Fruit fly (Drosophila melanogaster) whole organism, embryonic: ENCODE data around the gene fog.

Source experiments
- Bgb ChIP-seq: fragments of 200-800 bp; sonication (Bioruptor generic); IDR thresholded peaks from 2 replicates; pipeline ENCODE4 v1.3.6; 2022; ENCODE audit warnings: missing biosample characterization, missing genetic modification characterization; ENCODE audit not compliant: partially characterized antibody
- CG11247 ChIP-seq: fragments of 200-800 bp; sonication (Bioruptor generic); IDR thresholded peaks from 2 replicates; pipeline ENCODE4 v1.3.6; 2022; ENCODE audit warnings: missing biosample characterization, missing genetic modification characterization
- CG11456 ChIP-seq: fragments of 200-800 bp; sonication (Bioruptor generic); IDR thresholded peaks from 3 replicates; pipeline ENCODE4 v1.3.6; 2022; ENCODE audit warnings: missing biosample characterization, missing genetic modification characterization
- CG12299 ChIP-seq: fragments of 200-800 bp; sonication (Bioruptor generic); optimal IDR thresholded peaks from 2 replicates; lab custom pipeline; 2018; ENCODE audit warnings: missing biosample characterization, mild to moderate bottlenecking, missing genetic modification characterization
- CG14965 ChIP-seq: fragments of 200-800 bp; sonication (Bioruptor generic); optimal IDR thresholded peaks from 2 replicates; lab custom pipeline; 2016; ENCODE audit warnings: missing biosample characterization, missing genetic modification characterization, borderline replicate concordance
- CG17359 ChIP-seq: fragments of 200-800 bp; sonication (Bioruptor generic); optimal IDR thresholded peaks from 3 replicates; lab custom pipeline; 2018; ENCODE audit warnings: missing biosample characterization, mild to moderate bottlenecking, missing genetic modification characterization, moderate library complexity
- CG1792 ChIP-seq: fragments of 200-800 bp; sonication (Bioruptor generic); optimal IDR thresholded peaks from 2 replicates; lab custom pipeline; 2016; ENCODE audit warnings: missing biosample characterization, missing genetic modification characterization
- CG2129 ChIP-seq: fragments of 200-800 bp; sonication (Bioruptor generic); IDR thresholded peaks from 2 replicates; pipeline ENCODE4 v1.3.6; 2022; ENCODE audit warnings: missing biosample characterization, missing genetic modification characterization; ENCODE audit not compliant: partially characterized antibody
- CG2199 ChIP-seq: fragments of 200-800 bp; sonication (Bioruptor generic); IDR thresholded peaks from 3 replicates; pipeline ENCODE4 v1.3.6; 2022; ENCODE audit warnings: missing biosample characterization, missing genetic modification characterization
- CG32772 ChIP-seq: fragments of 200-800 bp; sonication (Bioruptor generic); IDR thresholded peaks from 2 replicates; pipeline ENCODE4 v1.3.6; 2022; ENCODE audit warnings: missing biosample characterization, missing genetic modification characterization
- CG4360 ChIP-seq: fragments of 200-800 bp; sonication (Bioruptor generic); IDR thresholded peaks from 2 replicates; pipeline ENCODE4 v1.3.6; 2022; ENCODE audit warnings: missing biosample characterization, missing genetic modification characterization
- CG5180 ChIP-seq: fragments of 200-800 bp; sonication (Bioruptor generic); optimal IDR thresholded peaks from 3 replicates; lab custom pipeline; 2017; ENCODE audit warnings: missing biosample characterization, missing genetic modification characterization, mild to moderate bottlenecking, moderate library complexity, missing genetic modification reagents
- CG6272 ChIP-seq: fragments of 200-800 bp; sonication (Bioruptor generic); IDR thresholded peaks from 2 replicates; pipeline ENCODE4 v1.3.6; 2022; ENCODE audit warnings: missing biosample characterization, missing genetic modification characterization
- CG6791 ChIP-seq: fragments of 200-800 bp; sonication (Bioruptor generic); IDR thresholded peaks from 3 replicates; pipeline ENCODE4 v1.3.6; 2022; ENCODE audit warnings: missing biosample characterization, missing genetic modification characterization; ENCODE audit not compliant: partially characterized antibody
- CG8290 ChIP-seq, 3 experiments: fragments of 200-800 bp; sonication (Bioruptor generic); optimal IDR thresholded peaks; 2 replicates each; lab custom pipeline; 2016 to 2019; ENCODE audit warnings: missing biosample characterization in 3 of 3, missing genetic modification characterization in 3 of 3, mild to moderate bottlenecking in 2 of 3, moderate library complexity in 1 of 3
- CG9727 ChIP-seq: fragments of 200-800 bp; sonication (Bioruptor generic); optimal IDR thresholded peaks from 3 replicates; lab custom pipeline; 2017; ENCODE audit warnings: missing biosample characterization, mild to moderate bottlenecking, missing genetic modification characterization
- CG9932 ChIP-seq: fragments of 200-800 bp; sonication (Bioruptor generic); IDR thresholded peaks from 2 replicates; pipeline ENCODE4 v1.3.6; 2022; ENCODE audit warnings: missing biosample characterization, missing genetic modification characterization
- CTCF ChIP-seq: fragments of 200-800 bp; sonication (Bioruptor generic); optimal IDR thresholded peaks from 2 replicates; lab custom pipeline; 2017; ENCODE audit warnings: missing biosample characterization, mild to moderate bottlenecking, missing genetic modification characterization, moderate library complexity
- Dip2 ChIP-seq: fragments of 200-800 bp; sonication (Bioruptor generic); IDR thresholded peaks from 2 replicates; pipeline ENCODE4 v1.3.6; 2022; ENCODE audit warnings: missing biosample characterization, missing genetic modification characterization
- HmgD ChIP-seq: fragments of 200-800 bp; sonication (Bioruptor generic); optimal IDR thresholded peaks from 3 replicates; lab custom pipeline; 2016; ENCODE audit warnings: missing biosample characterization, missing genetic modification characterization
- Hmx ChIP-seq: fragments of 200-800 bp; sonication (Bioruptor generic); optimal IDR thresholded peaks from 2 replicates; lab custom pipeline; 2016; ENCODE audit warnings: missing biosample characterization, missing genetic modification characterization
- Hr78 ChIP-seq, 2 experiments: fragments of 200-800 bp in 1 of 2; fragments of >200 bp in 1 of 2; sonication (Bioruptor generic) in 1 of 2; optimal IDR thresholded peaks; 2 replicates each; lab custom pipeline; 2017 to 2019; ENCODE audit warnings: missing biosample characterization in 2 of 2, missing genetic modification characterization in 2 of 2, mild to moderate bottlenecking in 1 of 2, moderate library complexity in 1 of 2
- Med ChIP-seq: fragments of 200-800 bp; sonication (Bioruptor generic); peaks from one replicate; lab custom pipeline; 2016; ENCODE audit warnings: missing biosample characterization, missing genetic modification characterization, mild to moderate bottlenecking, inconsistent platforms, moderate library complexity
- NC2α ChIP-seq: fragments of 200-800 bp; sonication (Bioruptor generic); optimal IDR thresholded peaks from 2 replicates; lab custom pipeline; 2016; ENCODE audit warnings: missing biosample characterization, missing genetic modification characterization
- NFAT ChIP-seq: fragments of 200-800 bp; sonication (Bioruptor generic); IDR thresholded peaks from 2 replicates; pipeline ENCODE4 v1.3.6; 2022; ENCODE audit warnings: missing biosample characterization, missing genetic modification characterization
- Pdp1 ChIP-seq, 2 experiments: fragments of 200-800 bp; sonication (Bioruptor generic); optimal IDR thresholded peaks; 3 replicates each; lab custom pipeline; 2016; ENCODE audit warnings: missing biosample characterization in 2 of 2, missing genetic modification characterization in 2 of 2, mild to moderate bottlenecking in 1 of 2, moderate library complexity in 1 of 2
- TFAM ChIP-seq: fragments of 200-800 bp; sonication (Bioruptor generic); optimal IDR thresholded peaks from 2 replicates; lab custom pipeline; 2017; ENCODE audit warnings: missing biosample characterization, missing genetic modification characterization, inconsistent platforms
- Tbp ChIP-seq: fragments of >200 bp; optimal IDR thresholded peaks from 2 replicates; lab custom pipeline; 2018; ENCODE audit warnings: missing biosample characterization, missing genetic modification characterization
- ara ChIP-seq: fragments of 200-800 bp; sonication (Bioruptor generic); IDR thresholded peaks from 2 replicates; pipeline ENCODE4 v1.3.6; 2022; ENCODE audit warnings: missing biosample characterization, missing genetic modification characterization
- cad ChIP-seq: fragments of >200 bp; optimal IDR thresholded peaks from 2 replicates; lab custom pipeline; 2017; ENCODE audit warnings: missing biosample characterization, missing genetic modification characterization
- cwo ChIP-seq: fragments of 200-800 bp; sonication (Bioruptor generic); optimal IDR thresholded peaks from 3 replicates; lab custom pipeline; 2017; ENCODE audit warnings: missing biosample characterization, missing genetic modification characterization, mild to moderate bottlenecking, moderate library complexity, missing genetic modification reagents
- dm ChIP-seq: fragments of 200-800 bp; sonication (Bioruptor generic); optimal IDR thresholded peaks from 3 replicates; lab custom pipeline; 2016; ENCODE audit warnings: missing biosample characterization, missing genetic modification characterization
- dmrt99B ChIP-seq: fragments of 200-800 bp; sonication (Bioruptor generic); optimal IDR thresholded peaks from 2 replicates; lab custom pipeline; 2018; ENCODE audit warnings: missing biosample characterization, mild to moderate bottlenecking, missing genetic modification characterization, moderate library complexity
- dysf ChIP-seq: fragments of 200-800 bp; sonication (Bioruptor generic); IDR thresholded peaks from 3 replicates; pipeline ENCODE4 v1.3.6; 2022; ENCODE audit warnings: missing biosample characterization, missing genetic modification characterization
- gcm ChIP-seq: fragments of 200-800 bp; sonication (Bioruptor generic); optimal IDR thresholded peaks from 2 replicates; lab custom pipeline; 2019; ENCODE audit warnings: missing biosample characterization, mild to moderate bottlenecking, missing genetic modification characterization, moderate library complexity
- grn ChIP-seq: fragments of 200-800 bp; sonication (Bioruptor generic); optimal IDR thresholded peaks from 3 replicates; lab custom pipeline; 2017; ENCODE audit warnings: missing biosample characterization, missing genetic modification characterization
- p53 ChIP-seq: fragments of 200-800 bp; sonication (Bioruptor generic); optimal IDR thresholded peaks from 2 replicates; lab custom pipeline; 2016; ENCODE audit warnings: missing biosample characterization, missing genetic modification characterization
- pfk ChIP-seq: fragments of 200-800 bp; sonication (Bioruptor generic); optimal IDR thresholded peaks from 2 replicates; lab custom pipeline; 2018; ENCODE audit warnings: missing biosample characterization, mild to moderate bottlenecking, missing genetic modification characterization, moderate library complexity
- pros ChIP-seq: fragments of 200-800 bp; sonication (Bioruptor generic); optimal IDR thresholded peaks from 3 replicates; lab custom pipeline; 2019; ENCODE audit warnings: missing biosample characterization, mild to moderate bottlenecking, missing genetic modification characterization, moderate library complexity
- rib ChIP-seq: fragments of 200-800 bp; sonication (Bioruptor generic); IDR thresholded peaks from 2 replicates; pipeline ENCODE4 v1.3.6; 2022; ENCODE audit warnings: missing biosample characterization, missing genetic modification characterization
- row ChIP-seq: fragments of 200-800 bp; sonication (Bioruptor generic); IDR thresholded peaks from 3 replicates; pipeline ENCODE4 v1.3.6; 2022; ENCODE audit warnings: missing biosample characterization, missing genetic modification characterization
- sens ChIP-seq: fragments of 200-800 bp; sonication (Bioruptor generic); peaks from one replicate; lab custom pipeline; 2016; ENCODE audit warnings: missing biosample characterization, missing genetic modification characterization
- sna ChIP-seq: fragments of 200-800 bp; sonication (Bioruptor generic); IDR thresholded peaks from 2 replicates; pipeline ENCODE4 v1.3.6; 2022; ENCODE audit warnings: missing biosample characterization, missing genetic modification characterization; ENCODE audit not compliant: partially characterized antibody
- tio ChIP-seq: fragments of 200-800 bp; sonication (Bioruptor generic); optimal IDR thresholded peaks from 2 replicates; lab custom pipeline; 2017; ENCODE audit warnings: missing biosample characterization, missing genetic modification characterization, inconsistent platforms
- tll ChIP-seq, 2 experiments: fragments of 200-800 bp in 1 of 2; fragments of >200 bp in 1 of 2; sonication (Bioruptor generic) in 1 of 2; optimal IDR thresholded peaks; 2 replicates each; lab custom pipeline; 2017 to 2019; ENCODE audit warnings: missing biosample characterization in 2 of 2, missing genetic modification characterization in 2 of 2, mild to moderate bottlenecking in 1 of 2, moderate library complexity in 1 of 2
- zen ChIP-seq: fragments of 200-800 bp; sonication (Bioruptor generic); optimal IDR thresholded peaks from 3 replicates; lab custom pipeline; 2018; ENCODE audit warnings: missing biosample characterization, mild to moderate bottlenecking, missing genetic modification characterization, moderate library complexity

fog gene

dm6 chrX:22833534-22833933 is 21.5 kb downstream of the fog start (continued):
- TF ChIP-seq dm (GFP tag; lab: Kevin White, UChicago) (no peak), dmrt99B (peak; percentile 74), p53 (GFP tag; lab: Kevin White, UChicago) (peak; percentile 53), dysf (GFP tag; lab: Robert Waterston, UW) (peak; percentile 72; the same call in 2 of the 3 replicates), CG14965 (no peak), Dip2 (no peak), CG12299 (tag; lab: Kevin White, UChicago) (no peak), HmgD (GFP tag; lab: Kevin White, UChicago) (no peak), CTCF (GFP tag; lab: Kevin White, UChicago) (peak; percentile 1), Hmx (no peak)

- peak; percentile 7 for TF ChIP-seq sens (GFP tag; lab: Kevin White, UChicago)
- TF ChIP-seq Bgb = no peak
These were observed 22.9 kb downstream of the fog start, which contains the start of gene CG42346 for dm6 chrX:22832099-22832498. TSS of gene CG42346 (plus strand) at chrX:22832399.

DNA sequence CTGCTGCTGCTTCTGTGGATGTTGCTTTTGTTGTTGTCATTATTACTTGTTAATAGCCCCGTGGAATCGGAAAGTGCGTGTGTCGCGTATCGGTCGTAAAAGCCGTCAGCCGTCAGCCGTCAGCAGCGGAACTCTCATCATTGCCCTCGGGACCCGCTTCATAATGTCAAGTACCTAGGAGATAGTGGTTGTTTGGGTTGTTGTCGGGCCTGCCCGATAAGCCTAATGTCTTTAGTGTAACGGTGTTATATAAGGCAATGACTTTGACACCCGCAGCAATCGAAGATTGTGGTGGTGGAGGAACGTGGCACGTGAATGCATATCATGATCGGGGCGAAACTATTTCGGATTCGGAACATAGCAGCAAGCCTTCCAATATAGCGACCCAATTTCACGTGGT is 24.5 kb downstream of the fog start:
- TF ChIP-seq grn (GFP tag; lab: Kevin White, UChicago) (peak; percentile 40), Hr78 (GFP tag; optimal IDR thresholded peaks at IDR 0.05; lab: Kevin White, UChicago) (peak in 1 of 2 experiments; percentile 76), CG32772 (GFP tag; lab: Robert Waterston, UW) (no peak), tio (GFP tag; lab: Kevin White, UChicago) (no peak), gcm (GFP tag; lab: Kevin White, UChicago) (peak; percentile 21), CG6791 (GFP tag; lab: Robert Waterston, UW) (no peak), tll (GFP tag; optimal IDR thresholded peaks at IDR 0.05; lab: Kevin White, UChicago) (peak in 1 of 2 experiments; percentile 85), CG2199 (GFP tag; lab: Robert Waterston, UW) (peak; percentile 72; the same call in 1 of the 3 replicates), Tbp (GFP tag; lab: Kevin White, UChicago) (no peak), zen (tag; lab: Kevin White, UChicago) (peak; percentile 10), pros (GFP tag; lab: Kevin White, UChicago) (peak; percentile 17), Pdp1 (GFP tag; optimal IDR thresholded peaks at IDR 0.05; lab: Kevin White, UChicago) (peak in 1 of 2 experiments; percentile 93), CG4360 (GFP tag; lab: Robert Waterston, UW) (peak; percentile 42; the same call in 1 of the 2 replicates), pfk (GFP tag; lab: Kevin White, UChicago) (no peak), CG9932 (GFP tag; lab: Robert Waterston, UW) (no peak), Med (GFP tag; lab: Kevin White, UChicago) (peak; percentile 1), cwo (peak; percentile 58), cad (peak; percentile 25)

dm6 chrX:22824669-22825068 is 30.3 kb downstream of the fog start:
- TF ChIP-seq ara (no peak), TFAM (no peak), dmrt99B (no peak), CG2199 (GFP tag; lab: Robert Waterston, UW) (peak; percentile 98), NC2α (no peak), CG2129 (no peak), CG11456 (GFP tag; lab: Robert Waterston, UW) (0 out of 3 replicates have a peak, but pooled peaks have one; percentile 44), Hmx (no peak), CG6272 (GFP tag; lab: Robert Waterston, UW) (no peak), CG17359 (tag; lab: Kevin White, UChicago) (no peak), row (no peak), CG8290 (GFP tag; optimal IDR thresholded peaks at IDR 0.05; lab: Kevin White, UChicago) (peak; percentile 20), CG8290 (tag; optimal IDR thresholded peaks at IDR 0.05; lab: Kevin White, UChicago) (no peak), CG5180 (GFP tag; lab: Kevin White, UChicago) (no peak), NFAT (GFP tag; lab: Robert Waterston, UW) (0 out of 2 replicates have a peak, but pooled peaks have one; percentile 10), CG11247 (GFP tag; lab: Robert Waterston, UW) (0 out of 2 replicates have a peak, but pooled peaks have one; percentile 16), zen (tag; lab: Kevin White, UChicago) (peak; percentile 4), CG9727 (GFP tag; lab: Kevin White, UChicago) (no peak), rib (no peak), sna (GFP tag; lab: Robert Waterston, UW) (no peak), CG1792 (GFP tag; lab: Kevin White, UChicago) (no peak), Med (GFP tag; lab: Kevin White, UChicago) (peak; percentile 51)
